Worm (Caenorhabditis elegans) whole organism, L4/young adult: ENCODE measurements around the gene skpo-2.

Source experiments
- W03F9.2 ChIP-seq: fragments of 150-350 bp; optimal IDR thresholded peaks from 2 replicates; lab custom pipeline; 2014; ENCODE audit warnings: missing biosample characterization, missing genetic modification characterization
- dao-5 ChIP-seq: sonication (generic microtip); optimal IDR thresholded peaks from 2 replicates; lab custom pipeline; 2016; ENCODE audit warnings: missing genotype, missing genetic modification characterization, moderate library complexity, missing compliant biosample characterization
- him-1 ChIP-seq: sonication (generic microtip); optimal IDR thresholded peaks from 2 replicates; lab custom pipeline; 2016; ENCODE audit warnings: missing genotype, missing genetic modification reagents, missing genetic modification characterization, missing compliant biosample characterization

DNA sequence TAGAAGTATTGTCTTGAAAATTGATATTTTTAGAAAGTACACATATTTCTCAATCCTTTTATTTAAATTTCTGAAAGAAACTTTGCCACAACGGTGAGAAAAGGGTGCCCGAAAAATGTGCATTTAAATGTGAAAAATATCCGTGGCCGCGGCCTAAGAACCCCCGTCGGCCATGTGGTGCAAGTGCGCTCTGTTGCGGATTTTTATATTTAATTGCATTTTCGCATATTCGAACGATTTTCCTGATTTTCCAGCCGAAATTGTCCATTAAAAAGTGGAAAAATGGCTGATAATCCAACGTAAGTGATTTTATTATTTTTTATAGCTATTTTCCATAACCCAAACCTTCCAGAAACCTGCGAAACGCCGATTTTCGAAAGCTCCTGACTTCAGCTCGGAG lies 45.9 kb upstream of the skpo-2 start, which contains the start of gene smu-2:
- TF ChIP-seq dao-5 (tag; lab: Kevin White, UChicago) (no peak), him-1 (tag; lab: Kevin White, UChicago) (no peak), W03F9.2 (tag; lab: Kevin White, UChicago) (no peak)
